Worm (Caenorhabditis elegans) whole organism, late embryonic: ENCODE data around the gene gtf-2H2C.

ENCODE experiments used
- C08G9.2 ChIP-seq: sonication (generic microtip); optimal IDR thresholded peaks from 2 replicates; lab custom pipeline; 2016; ENCODE audit warnings: mild to moderate bottlenecking, missing genetic modification characterization, moderate library complexity, missing compliant biosample characterization
- C38D4.7 ChIP-seq: fragments of 200-800 bp; sonication (Bioruptor generic); optimal IDR thresholded peaks from 2 replicates; lab custom pipeline; 2018; ENCODE audit warnings: mild to moderate bottlenecking, missing genetic modification characterization, moderate library complexity, missing compliant biosample characterization
- F13H6.1 ChIP-seq: sonication (generic microtip); optimal IDR thresholded peaks from 2 replicates; lab custom pipeline; 2016; ENCODE audit warnings: missing genetic modification characterization, missing compliant biosample characterization
- K09A11.1 ChIP-seq: sonication (generic microtip); optimal IDR thresholded peaks from 2 replicates; lab custom pipeline; 2017; ENCODE audit warnings: antibody characterized with exemption, mild to moderate bottlenecking, missing genetic modification characterization, missing compliant biosample characterization; ENCODE audit not compliant: insufficient read depth
- ahr-1 ChIP-seq: sonication (generic microtip); optimal IDR thresholded peaks from 2 replicates; lab custom pipeline; 2016; ENCODE audit warnings: missing genetic modification characterization, missing compliant biosample characterization
- ama-1 ChIP-seq: fragments of 150-350 bp; optimal IDR thresholded peaks from 2 replicates; lab custom pipeline; 2014
- ceh-14 ChIP-seq: sonication (generic microtip); optimal IDR thresholded peaks from 2 replicates; lab custom pipeline; 2016; ENCODE audit warnings: missing genotype, missing genetic modification characterization, missing compliant biosample characterization
- ceh-18 ChIP-seq: sonication (generic microtip); optimal IDR thresholded peaks from 2 replicates; lab custom pipeline; 2016; ENCODE audit warnings: missing genetic modification characterization, missing compliant biosample characterization
- ceh-19 ChIP-seq: fragments of 200-800 bp; sonication (Bioruptor generic); optimal IDR thresholded peaks from 2 replicates; lab custom pipeline; 2018; ENCODE audit warnings: mild to moderate bottlenecking, missing genetic modification characterization, missing compliant biosample characterization
- ceh-2 ChIP-seq: sonication (generic microtip); optimal IDR thresholded peaks from 2 replicates; lab custom pipeline; 2016; ENCODE audit warnings: missing genotype, missing genetic modification characterization, missing compliant biosample characterization
- ceh-22 ChIP-seq: sonication (generic microtip); optimal IDR thresholded peaks from 2 replicates; lab custom pipeline; 2017; ENCODE audit warnings: missing biosample characterization, missing genetic modification characterization
- ceh-31 ChIP-seq: sonication (generic microtip); optimal IDR thresholded peaks from 2 replicates; lab custom pipeline; 2016; ENCODE audit warnings: missing genetic modification characterization, missing compliant biosample characterization
- ceh-34 ChIP-seq: sonication (generic microtip); optimal IDR thresholded peaks from 2 replicates; lab custom pipeline; 2016; ENCODE audit warnings: mild to moderate bottlenecking, missing genetic modification characterization, missing compliant biosample characterization
- ceh-48 ChIP-seq: sonication (generic microtip); optimal IDR thresholded peaks from 2 replicates; lab custom pipeline; 2016; ENCODE audit warnings: missing genetic modification characterization, inconsistent platforms, missing compliant biosample characterization
- ceh-6 ChIP-seq: fragments of 200-800 bp; sonication (Bioruptor generic); optimal IDR thresholded peaks from 2 replicates; lab custom pipeline; 2018; ENCODE audit warnings: mild to moderate bottlenecking, missing genetic modification characterization, missing compliant biosample characterization
- dmd-4 ChIP-seq: sonication (generic microtip); optimal IDR thresholded peaks from 2 replicates; lab custom pipeline; 2016; ENCODE audit warnings: borderline replicate concordance, missing genetic modification characterization, missing compliant biosample characterization
- elt-2 ChIP-seq: sonication (generic microtip); optimal IDR thresholded peaks from 2 replicates; lab custom pipeline; 2016; ENCODE audit warnings: missing genetic modification reagents, missing genetic modification characterization, missing compliant biosample characterization
- elt-4 ChIP-seq: sonication (generic microtip); optimal IDR thresholded peaks from 2 replicates; lab custom pipeline; 2016; ENCODE audit warnings: missing genetic modification characterization, missing compliant biosample characterization
- ets-4 ChIP-seq: sonication (generic microtip); optimal IDR thresholded peaks from 2 replicates; lab custom pipeline; 2016; ENCODE audit warnings: missing genetic modification characterization, missing compliant biosample characterization
- fax-1 ChIP-seq: sonication (generic microtip); optimal IDR thresholded peaks from 2 replicates; lab custom pipeline; 2016; ENCODE audit warnings: missing genotype, missing genetic modification characterization, missing compliant biosample characterization
- fkh-6 ChIP-seq: sonication (generic microtip); optimal IDR thresholded peaks from 2 replicates; lab custom pipeline; 2016; ENCODE audit warnings: missing genetic modification characterization, missing compliant biosample characterization
- gmeb-2 ChIP-seq: sonication (generic microtip); optimal IDR thresholded peaks from 2 replicates; lab custom pipeline; 2016; ENCODE audit warnings: missing genetic modification characterization, inconsistent platforms, missing compliant biosample characterization
- hlh-13 ChIP-seq: fragments of 200-800 bp; sonication (Bioruptor generic); optimal IDR thresholded peaks from 2 replicates; lab custom pipeline; 2018; ENCODE audit warnings: mild to moderate bottlenecking, missing genetic modification characterization, missing compliant biosample characterization
- hlh-30 ChIP-seq: sonication (generic microtip); optimal IDR thresholded peaks from 2 replicates; lab custom pipeline; 2017; ENCODE audit warnings: antibody characterized with exemption, missing genetic modification characterization, missing compliant biosample characterization; ENCODE audit not compliant: insufficient read depth
- hlh-6 ChIP-seq: sonication (generic microtip); optimal IDR thresholded peaks from 2 replicates; lab custom pipeline; 2016; ENCODE audit warnings: missing genotype, missing genetic modification characterization, missing compliant biosample characterization
- hlh-8 ChIP-seq: sonication (generic microtip); optimal IDR thresholded peaks from 2 replicates; lab custom pipeline; 2016; ENCODE audit warnings: missing genotype, missing genetic modification characterization, missing compliant biosample characterization
- lim-6 ChIP-seq: sonication (generic microtip); optimal IDR thresholded peaks from 2 replicates; lab custom pipeline; 2016; ENCODE audit warnings: missing genetic modification characterization, missing compliant biosample characterization
- madf-2 ChIP-seq: sonication (generic microtip); optimal IDR thresholded peaks from 2 replicates; lab custom pipeline; 2017; ENCODE audit warnings: missing genetic modification characterization, missing compliant biosample characterization
- mec-3 ChIP-seq: sonication (generic microtip); optimal IDR thresholded peaks from 2 replicates; lab custom pipeline; 2016; ENCODE audit warnings: borderline replicate concordance, missing genetic modification characterization, missing compliant biosample characterization
- nfya-1 ChIP-seq: sonication (generic microtip); optimal IDR thresholded peaks from 2 replicates; lab custom pipeline; 2017; ENCODE audit warnings: missing genetic modification characterization, mild to moderate bottlenecking, missing compliant biosample characterization, antibody characterized with exemption, moderate library complexity
- nhr-11 ChIP-seq: fragments of 150-350 bp; optimal IDR thresholded peaks from 2 replicates; lab custom pipeline; 2014; ENCODE audit warnings: missing biosample characterization, missing genetic modification characterization
- nhr-232 ChIP-seq: sonication (generic microtip); optimal IDR thresholded peaks from 2 replicates; lab custom pipeline; 2016; ENCODE audit warnings: missing genetic modification characterization, missing compliant biosample characterization
- odd-2 ChIP-seq: sonication (generic microtip); optimal IDR thresholded peaks from 2 replicates; lab custom pipeline; 2017; ENCODE audit warnings: antibody characterized with exemption, mild to moderate bottlenecking, missing genetic modification characterization, missing compliant biosample characterization
- pag-3 ChIP-seq: sonication (generic microtip); optimal IDR thresholded peaks from 2 replicates; lab custom pipeline; 2016; ENCODE audit warnings: missing compliant biosample characterization, missing genetic modification characterization, borderline replicate concordance
- pqm-1 ChIP-seq: sonication (generic microtip); optimal IDR thresholded peaks from 2 replicates; lab custom pipeline; 2016; ENCODE audit warnings: missing genetic modification characterization, missing compliant biosample characterization
- pros-1 ChIP-seq: fragments of 150-350 bp; optimal IDR thresholded peaks from 2 replicates; lab custom pipeline; 2014; ENCODE audit warnings: missing biosample characterization, missing genetic modification reagents, missing genetic modification characterization
- ref-2 ChIP-seq: sonication (generic microtip); optimal IDR thresholded peaks from 2 replicates; lab custom pipeline; 2016; ENCODE audit warnings: missing genetic modification characterization, missing compliant biosample characterization
- rnt-1 ChIP-seq: sonication (generic microtip); optimal IDR thresholded peaks from 2 replicates; lab custom pipeline; 2016; ENCODE audit warnings: missing genetic modification characterization, missing compliant biosample characterization
- sdc-2 ChIP-seq: sonication (generic microtip); optimal IDR thresholded peaks from 2 replicates; lab custom pipeline; 2016; ENCODE audit warnings: missing genotype, missing genetic modification characterization, missing compliant biosample characterization
- sox-4 ChIP-seq: sonication (generic microtip); optimal IDR thresholded peaks from 2 replicates; lab custom pipeline; 2017; ENCODE audit warnings: mild to moderate bottlenecking, missing genetic modification characterization, inconsistent platforms, missing compliant biosample characterization
- syd-9 ChIP-seq: sonication (generic microtip); optimal IDR thresholded peaks from 2 replicates; lab custom pipeline; 2016; ENCODE audit warnings: mild to moderate bottlenecking, missing genetic modification characterization, moderate library complexity, missing compliant biosample characterization
- tbx-2 ChIP-seq: sonication (generic microtip); optimal IDR thresholded peaks from 2 replicates; lab custom pipeline; 2016; ENCODE audit warnings: missing genetic modification characterization, missing compliant biosample characterization
- tbx-7 ChIP-seq: sonication (generic microtip); optimal IDR thresholded peaks from 2 replicates; lab custom pipeline; 2016; ENCODE audit warnings: missing genotype, missing genetic modification characterization, missing compliant biosample characterization
- ttx-3 ChIP-seq: sonication (generic microtip); optimal IDR thresholded peaks from 2 replicates; lab custom pipeline; 2016; ENCODE audit warnings: missing genetic modification reagents, missing genetic modification characterization, missing compliant biosample characterization
- unc-3 ChIP-seq, 2 experiments: fragments of 200-800 bp in 1 of 2; sonication (Bioruptor generic) in 1 of 2; sonication (generic microtip) in 1 of 2; conservative IDR thresholded peaks in 1 of 2; optimal IDR thresholded peaks in 1 of 2; 2 replicates each; pipeline versions ENCODE4 v1.3.6 to Lab custom; 2016 to 2022; ENCODE audit warnings: missing compliant biosample characterization in 2 of 2, missing genetic modification characterization in 2 of 2, missing genetic modification reagents in 1 of 2
- unc-42 ChIP-seq: sonication (generic microtip); optimal IDR thresholded peaks from 2 replicates; lab custom pipeline; 2016; ENCODE audit warnings: missing genotype, missing genetic modification characterization, missing compliant biosample characterization
- unc-86 ChIP-seq: sonication (generic microtip); optimal IDR thresholded peaks from 2 replicates; lab custom pipeline; 2016; ENCODE audit warnings: missing genetic modification characterization, missing compliant biosample characterization
- zip-5 ChIP-seq: sonication (generic microtip); optimal IDR thresholded peaks from 2 replicates; lab custom pipeline; 2016; ENCODE audit warnings: missing genetic modification characterization, missing compliant biosample characterization

The gtf-2H2C gene

ce11 chrIII:10123586-10124233 lies 33.1 kb upstream of the gtf-2H2C start, which contains the start of gene ttll-4:
ttll-4 (plus strand) TSS chrIII:10124183.
- TF ChIP-seq unc-86 = peak; percentile 58
- peak; percentile 47 for TF ChIP-seq F13H6.1 (tag; lab: Kevin White, UChicago)
- peak; percentile 91 for TF ChIP-seq rnt-1
- TF ChIP-seq syd-9 (tag; lab: Kevin White, UChicago) = peak; percentile 6
- no peak for TF ChIP-seq elt-2 (tag; lab: Kevin White, UChicago)
- no peak for TF ChIP-seq sox-4 (tag; lab: Kevin White, UChicago)
- TF ChIP-seq ceh-31 (tag; lab: Kevin White, UChicago) = peak; percentile 96
- peak; percentile 85 for TF ChIP-seq ceh-2 (tag; lab: Kevin White, UChicago)
- no peak for TF ChIP-seq hlh-30 (tag; lab: Kevin White, UChicago)
- TF ChIP-seq ceh-14 (tag; lab: Kevin White, UChicago) = peak; percentile 90
- TF ChIP-seq ceh-34 = peak; percentile 78
- peak; percentile 51 for TF ChIP-seq zip-5 (tag; lab: Kevin White, UChicago)
- no peak for TF ChIP-seq C38D4.7 (GFP tag; lab: Kevin White, UChicago)
- peak; percentile 77 for TF ChIP-seq ceh-18 (tag; lab: Kevin White, UChicago)
- TF ChIP-seq hlh-13 (GFP tag; lab: Kevin White, UChicago) = no peak
- peak; percentile 26 for TF ChIP-seq sdc-2 (tag; lab: Kevin White, UChicago)
- no peak for TF ChIP-seq ceh-22 (tag; lab: Kevin White, UChicago)
- peak; percentile 27 for TF ChIP-seq madf-2 (tag; lab: Kevin White, UChicago)
- TF ChIP-seq nhr-232 (tag; lab: Kevin White, UChicago) = no peak
- TF ChIP-seq ets-4 (tag; lab: Kevin White, UChicago) = peak; percentile 63
- TF ChIP-seq pqm-1 (tag; lab: Kevin White, UChicago) = peak; percentile 12
- TF ChIP-seq hlh-8 (tag; lab: Kevin White, UChicago) = peak; percentile 71
- TF ChIP-seq ref-2 (tag; lab: Kevin White, UChicago) = peak; percentile 88
- peak; percentile 9 for TF ChIP-seq gmeb-2 (tag; lab: Kevin White, UChicago)
- peak; percentile 71 for TF ChIP-seq fkh-6 (tag; lab: Kevin White, UChicago)
- TF ChIP-seq ama-1 = no peak
- TF ChIP-seq tbx-2 (tag; lab: Kevin White, UChicago) = peak; percentile 91
- peak; percentile 21 for TF ChIP-seq ceh-48 (tag; lab: Kevin White, UChicago)
- no peak for TF ChIP-seq elt-4 (tag; lab: Kevin White, UChicago)
- no peak for TF ChIP-seq unc-3 (GFP tag; conservative IDR thresholded peaks at IDR 0.05; lab: Robert Waterston, UW)
- peak; percentile 46 for TF ChIP-seq unc-3 (tag; optimal IDR thresholded peaks at IDR 0.05; lab: Kevin White, UChicago)
- no peak for TF ChIP-seq pros-1 (tag; lab: Kevin White, UChicago)
- TF ChIP-seq dmd-4 (tag; lab: Kevin White, UChicago) = peak; percentile 79
- TF ChIP-seq ceh-19 (GFP tag; lab: Kevin White, UChicago) = peak; percentile 15
- TF ChIP-seq ceh-6 (GFP tag; lab: Kevin White, UChicago) = peak; percentile 17
- no peak for TF ChIP-seq odd-2 (tag; lab: Kevin White, UChicago)
- TF ChIP-seq nfya-1 (tag; lab: Kevin White, UChicago) = peak; percentile 15
- no peak for TF ChIP-seq nhr-11
- TF ChIP-seq hlh-6 (tag; lab: Kevin White, UChicago) = no peak
- TF ChIP-seq mec-3 (tag; lab: Kevin White, UChicago) = peak; percentile 79
- TF ChIP-seq pag-3 (tag; lab: Kevin White, UChicago) = peak; percentile 78
- peak; percentile 76 for TF ChIP-seq tbx-7 (tag; lab: Kevin White, UChicago)
- TF ChIP-seq ttx-3 (tag; lab: Kevin White, UChicago) = peak; percentile 4
- no peak for TF ChIP-seq K09A11.1 (tag; lab: Kevin White, UChicago)
- peak; percentile 58 for TF ChIP-seq ahr-1
- peak; percentile 89 for TF ChIP-seq unc-42 (tag; lab: Kevin White, UChicago)
- peak; percentile 59 for TF ChIP-seq lim-6 (tag; lab: Kevin White, UChicago)
- TF ChIP-seq C08G9.2 = peak; percentile 86
- peak; percentile 79 for TF ChIP-seq fax-1
